Fruit fly (Drosophila melanogaster) whole organism, prepupa: ENCODE data around the gene CG46281.

Experiments used
- Blimp-1 ChIP-seq: fragments of 200-800 bp; sonication (Bioruptor generic); optimal IDR thresholded peaks from 3 replicates; lab custom pipeline; 2017; ENCODE audit warnings: missing biosample characterization, missing genetic modification characterization, mild to moderate bottlenecking, moderate library complexity, missing genetic modification reagents
- CG10631 ChIP-seq: fragments of 200-800 bp; sonication (Bioruptor generic); optimal IDR thresholded peaks from 2 replicates; lab custom pipeline; 2016; ENCODE audit warnings: missing biosample characterization, missing genetic modification characterization
- CG10669 ChIP-seq: fragments of 200-800 bp; sonication (Bioruptor generic); optimal IDR thresholded peaks from 3 replicates; lab custom pipeline; 2018; ENCODE audit warnings: missing biosample characterization, mild to moderate bottlenecking, missing genetic modification characterization, moderate library complexity
- CG11902 ChIP-seq: fragments of 200-800 bp; sonication (Bioruptor generic); optimal IDR thresholded peaks from 3 replicates; lab custom pipeline; 2016; ENCODE audit warnings: missing biosample characterization, missing genetic modification characterization
- CG15336 ChIP-seq: fragments of 200-800 bp; sonication (Bioruptor generic); IDR thresholded peaks from 2 replicates; pipeline ENCODE4 v1.3.6; 2022; ENCODE audit warnings: missing biosample characterization, missing genetic modification characterization
- CG1621 ChIP-seq: fragments of 200-800 bp; sonication (Bioruptor generic); optimal IDR thresholded peaks from 3 replicates; lab custom pipeline; 2018; ENCODE audit warnings: missing biosample characterization, mild to moderate bottlenecking, missing genetic modification characterization
- CG16779 ChIP-seq: fragments of 200-800 bp; sonication (Bioruptor generic); optimal IDR thresholded peaks from 3 replicates; lab custom pipeline; 2017; ENCODE audit warnings: missing biosample characterization, mild to moderate bottlenecking, missing genetic modification characterization
- CG3032 ChIP-seq: fragments of 200-800 bp; optimal IDR thresholded peaks from 2 replicates; lab custom pipeline; 2019; ENCODE audit warnings: missing biosample characterization, mild to moderate bottlenecking, missing genetic modification characterization, moderate library complexity
- CG31627 ChIP-seq: fragments of 200-800 bp; sonication (Bioruptor generic); optimal IDR thresholded peaks from 3 replicates; lab custom pipeline; 2016; ENCODE audit warnings: missing biosample characterization, missing genetic modification characterization
- CG32006 ChIP-seq: fragments of 200-800 bp; sonication (Bioruptor generic); optimal IDR thresholded peaks from 3 replicates; lab custom pipeline; 2017; ENCODE audit warnings: missing biosample characterization, mild to moderate bottlenecking, missing genetic modification characterization
- CG34406 ChIP-seq: fragments of 200-800 bp; sonication (Bioruptor generic); optimal IDR thresholded peaks from 3 replicates; lab custom pipeline; 2016; ENCODE audit warnings: missing biosample characterization, missing genetic modification characterization
- CG3919 ChIP-seq: fragments of 200-800 bp; sonication (Bioruptor generic); optimal IDR thresholded peaks from 3 replicates; lab custom pipeline; 2016; ENCODE audit warnings: missing biosample characterization, missing genetic modification characterization
- CG4318 ChIP-seq: fragments of 200-800 bp; sonication (Bioruptor generic); optimal IDR thresholded peaks from 3 replicates; lab custom pipeline; 2017; ENCODE audit warnings: missing biosample characterization, mild to moderate bottlenecking, missing genetic modification characterization
- CG6163 ChIP-seq: fragments of 200-800 bp; sonication (Bioruptor generic); IDR thresholded peaks from 3 replicates; pipeline ENCODE4 v1.3.6; 2022; ENCODE audit warnings: missing biosample characterization, missing genetic modification characterization
- CG6276 ChIP-seq: fragments of 200-800 bp; sonication (Bioruptor generic); optimal IDR thresholded peaks from 2 replicates; lab custom pipeline; 2017; ENCODE audit warnings: missing biosample characterization, mild to moderate bottlenecking, missing genetic modification characterization
- CG6792 ChIP-seq: fragments of 200-800 bp; sonication (Bioruptor generic); optimal IDR thresholded peaks from 3 replicates; lab custom pipeline; 2016; ENCODE audit warnings: missing biosample characterization, missing genetic modification characterization
- CG6854 ChIP-seq: fragments of 200-800 bp; sonication (Bioruptor generic); optimal IDR thresholded peaks from 2 replicates; lab custom pipeline; 2017; ENCODE audit warnings: missing biosample characterization, mild to moderate bottlenecking, missing genetic modification characterization
- CG7368 ChIP-seq: fragments of 200-800 bp; sonication (Bioruptor generic); optimal IDR thresholded peaks from 3 replicates; lab custom pipeline; 2016; ENCODE audit warnings: missing biosample characterization, missing genetic modification characterization
- CG8119 ChIP-seq: fragments of 200-800 bp; sonication (Bioruptor generic); IDR thresholded peaks from 3 replicates; pipeline ENCODE4 v1.3.6; 2022; ENCODE audit warnings: missing biosample characterization, missing genetic modification characterization
- CG8319 ChIP-seq: fragments of 200-800 bp; sonication (Bioruptor generic); optimal IDR thresholded peaks from 3 replicates; lab custom pipeline; 2016; ENCODE audit warnings: missing biosample characterization, missing genetic modification characterization
- CG8632 ChIP-seq: fragments of 200-800 bp; sonication (Bioruptor generic); optimal IDR thresholded peaks from 3 replicates; lab custom pipeline; 2016; ENCODE audit warnings: missing biosample characterization, missing genetic modification characterization
- CG9139 ChIP-seq: fragments of 200-800 bp; sonication (Bioruptor generic); optimal IDR thresholded peaks from 3 replicates; lab custom pipeline; 2017; ENCODE audit warnings: missing biosample characterization, mild to moderate bottlenecking, missing genetic modification characterization
- Eip75B ChIP-seq: fragments of 200-800 bp; sonication (Bioruptor generic); optimal IDR thresholded peaks from 3 replicates; lab custom pipeline; 2016; ENCODE audit warnings: missing biosample characterization, missing genetic modification characterization
- Eip78C ChIP-seq: fragments of 200-800 bp; sonication (Bioruptor generic); peaks from one replicate; lab custom pipeline; 2016; ENCODE audit warnings: missing biosample characterization, missing genetic modification characterization
- Ets21C ChIP-seq: fragments of 200-800 bp; sonication (Bioruptor generic); optimal IDR thresholded peaks from 3 replicates; lab custom pipeline; 2016; ENCODE audit warnings: missing biosample characterization, missing genetic modification characterization
- Ets96B ChIP-seq: fragments of 200-800 bp; optimal IDR thresholded peaks from 2 replicates; lab custom pipeline; 2019; ENCODE audit warnings: missing biosample characterization, mild to moderate bottlenecking, missing genetic modification characterization, moderate library complexity
- Gug ChIP-seq: fragments of 200-800 bp; sonication (Bioruptor generic); IDR thresholded peaks from 2 replicates; pipeline ENCODE4 v1.3.6; 2022; ENCODE audit warnings: missing biosample characterization, missing genetic modification characterization
- Hr38 ChIP-seq: sonication (Bioruptor generic); optimal IDR thresholded peaks from 2 replicates; lab custom pipeline; 2016; ENCODE audit warnings: missing biosample characterization, missing genetic modification characterization
- Hr39 ChIP-seq: fragments of 200-800 bp; sonication (Bioruptor generic); optimal IDR thresholded peaks from 2 replicates; lab custom pipeline; 2016; ENCODE audit warnings: missing biosample characterization, missing genetic modification characterization
- Hr4 ChIP-seq: fragments of 200-800 bp; sonication (Bioruptor generic); optimal IDR thresholded peaks from 3 replicates; lab custom pipeline; 2016; ENCODE audit warnings: missing biosample characterization, missing genetic modification characterization
- Lpt ChIP-seq: fragments of 200-800 bp; sonication (Bioruptor generic); optimal IDR thresholded peaks from 3 replicates; lab custom pipeline; 2016; ENCODE audit warnings: missing biosample characterization, missing genetic modification characterization
- OdsH ChIP-seq: fragments of 200-800 bp; sonication (Bioruptor generic); optimal IDR thresholded peaks from 3 replicates; lab custom pipeline; 2016; ENCODE audit warnings: missing biosample characterization, missing genetic modification characterization
- Smox ChIP-seq: fragments of 200-800 bp; sonication (Bioruptor generic); optimal IDR thresholded peaks from 3 replicates; lab custom pipeline; 2016; ENCODE audit warnings: missing biosample characterization, missing genetic modification characterization
- Sox102F ChIP-seq: fragments of 200-800 bp; sonication (Bioruptor generic); optimal IDR thresholded peaks from 2 replicates; lab custom pipeline; 2016; ENCODE audit warnings: missing biosample characterization, mild to moderate bottlenecking, missing genetic modification characterization
- Sox14 ChIP-seq: fragments of 200-800 bp; sonication (Bioruptor generic); optimal IDR thresholded peaks from 3 replicates; lab custom pipeline; 2016; ENCODE audit warnings: missing biosample characterization, missing genetic modification characterization
- Sox15 ChIP-seq: fragments of 200-800 bp; sonication (Bioruptor generic); optimal IDR thresholded peaks from 3 replicates; lab custom pipeline; 2016; ENCODE audit warnings: missing biosample characterization, missing genetic modification characterization
- achi ChIP-seq: fragments of 200-800 bp; sonication (Bioruptor generic); optimal IDR thresholded peaks from 3 replicates; lab custom pipeline; 2016; ENCODE audit warnings: missing biosample characterization, missing genetic modification characterization
- acj6 ChIP-seq: fragments of 200-800 bp; sonication (Bioruptor generic); optimal IDR thresholded peaks from 3 replicates; lab custom pipeline; 2016; ENCODE audit warnings: missing biosample characterization, missing genetic modification characterization
- dac ChIP-seq: fragments of 200-800 bp; sonication (Bioruptor generic); optimal IDR thresholded peaks from 2 replicates; lab custom pipeline; 2017; ENCODE audit warnings: missing biosample characterization, mild to moderate bottlenecking, missing genetic modification characterization
- dsx ChIP-seq: fragments of 200-800 bp; optimal IDR thresholded peaks from 3 replicates; lab custom pipeline; 2019; ENCODE audit warnings: missing biosample characterization, mild to moderate bottlenecking, missing genetic modification characterization, moderate library complexity; ENCODE audit not compliant: poor library complexity, severe bottlenecking
- fd59A ChIP-seq: fragments of 200-800 bp; sonication (Bioruptor generic); optimal IDR thresholded peaks from 2 replicates; lab custom pipeline; 2017; ENCODE audit warnings: missing biosample characterization, mild to moderate bottlenecking, missing genetic modification characterization, missing genetic modification reagents
- fkh ChIP-seq: fragments of 200-800 bp; sonication (Bioruptor generic); optimal IDR thresholded peaks from 3 replicates; lab custom pipeline; 2017; ENCODE audit warnings: missing biosample characterization, mild to moderate bottlenecking, missing genetic modification characterization, moderate library complexity
- lz ChIP-seq: fragments of 200-800 bp; sonication (Bioruptor generic); optimal IDR thresholded peaks from 3 replicates; lab custom pipeline; 2016; ENCODE audit warnings: missing biosample characterization, missing genetic modification characterization
- net ChIP-seq: fragments of 200-800 bp; sonication (Bioruptor generic); optimal IDR thresholded peaks from 3 replicates; lab custom pipeline; 2016; ENCODE audit warnings: missing biosample characterization, missing genetic modification characterization
- pdm3 ChIP-seq: fragments of 200-800 bp; sonication (Bioruptor generic); optimal IDR thresholded peaks from 3 replicates; lab custom pipeline; 2016; ENCODE audit warnings: missing biosample characterization, missing genetic modification characterization
- salr ChIP-seq, 2 experiments: fragments of 200-800 bp; sonication (Bioruptor generic); optimal IDR thresholded peaks; 3 replicates each; lab custom pipeline; 2016 to 2018; ENCODE audit warnings: missing biosample characterization in 2 of 2, missing genetic modification characterization in 2 of 2, mild to moderate bottlenecking in 1 of 2
- spab ChIP-seq: fragments of 200-800 bp; sonication (Bioruptor generic); optimal IDR thresholded peaks from 2 replicates; lab custom pipeline; 2017; ENCODE audit warnings: missing biosample characterization, mild to moderate bottlenecking, missing genetic modification characterization, missing genetic modification reagents
- ss ChIP-seq, 2 experiments: fragments of 200-800 bp; sonication (Bioruptor generic); optimal IDR thresholded peaks; 2 replicates in 1 of 2; 3 replicates in 1 of 2; lab custom pipeline; 2017 to 2018; ENCODE audit warnings: mild to moderate bottlenecking in 2 of 2, missing biosample characterization in 2 of 2, missing genetic modification characterization in 2 of 2, moderate library complexity in 1 of 2
- topi ChIP-seq: fragments of 200-800 bp; sonication (Bioruptor generic); optimal IDR thresholded peaks from 3 replicates; lab custom pipeline; 2016; ENCODE audit warnings: missing biosample characterization, missing genetic modification characterization
- vri ChIP-seq: fragments of 200-800 bp; sonication (Bioruptor generic); optimal IDR thresholded peaks from 3 replicates; lab custom pipeline; 2016; ENCODE audit warnings: missing biosample characterization, mild to moderate bottlenecking, missing genetic modification characterization

Gene CG46281

DNA sequence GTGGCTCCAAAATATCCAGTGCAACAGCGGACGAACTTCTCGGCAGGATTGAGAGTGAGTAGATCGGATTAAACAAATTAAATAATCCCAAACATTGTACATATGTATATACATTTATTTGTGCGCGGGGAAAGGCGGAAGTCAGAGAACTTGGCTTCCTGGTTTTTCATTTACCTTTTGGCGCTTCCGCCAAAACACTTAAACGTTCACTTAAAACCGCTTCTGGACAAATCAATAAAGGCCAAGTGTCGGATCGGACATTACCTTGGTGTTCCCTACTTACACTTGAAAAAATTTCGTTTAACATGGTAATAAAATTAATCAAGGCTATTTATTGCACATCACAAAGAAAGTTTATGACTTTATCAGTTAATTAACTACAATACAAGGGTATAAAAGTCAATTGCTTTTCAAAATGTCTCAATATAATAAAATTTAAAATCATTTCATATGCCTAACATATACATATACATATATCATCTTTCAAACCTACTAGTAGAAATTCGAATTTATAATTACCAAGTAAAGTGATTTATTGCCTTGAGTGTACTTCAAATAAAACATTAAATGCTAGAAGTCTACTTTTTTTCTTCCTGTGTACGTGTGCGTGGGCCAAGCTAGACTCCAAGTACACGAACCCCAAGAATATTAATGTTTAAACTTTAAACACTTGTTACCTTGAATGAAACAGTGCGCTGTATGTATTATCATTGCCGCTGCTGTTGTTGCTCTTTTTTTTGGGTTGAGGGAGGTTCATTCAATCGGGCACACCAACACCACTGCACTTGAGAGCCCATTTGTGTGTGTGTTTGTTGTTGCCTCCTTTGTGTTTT, 48.6 kb downstream of the CG46281 start:
- peak; percentile 40 for TF ChIP-seq dsx (GFP tag; lab: Kevin White, UChicago)
- peak; percentile 8 for TF ChIP-seq Blimp-1 (GFP tag; lab: Kevin White, UChicago)
- peak; percentile 67 for TF ChIP-seq CG10631
- TF ChIP-seq CG3919, result peak; percentile 84
- TF ChIP-seq Lpt (GFP tag; lab: Kevin White, UChicago), result peak; percentile 40
- TF ChIP-seq Hr4 (GFP tag; lab: Kevin White, UChicago), result peak; percentile 68
- peak; percentile 76 for TF ChIP-seq CG6792 (GFP tag; lab: Kevin White, UChicago)
- peak; percentile 70 for TF ChIP-seq CG6276 (GFP tag; lab: Kevin White, UChicago)
- TF ChIP-seq CG3032 (tag; lab: Kevin White, UChicago), result peak; percentile 79
- TF ChIP-seq pdm3 (GFP tag; lab: Kevin White, UChicago), result peak; percentile 67
- peak; percentile 56 for TF ChIP-seq Sox15 (GFP tag; lab: Kevin White, UChicago)
- peak; percentile 76 for TF ChIP-seq Ets96B (tag; lab: Kevin White, UChicago)
- peak; percentile 73 for TF ChIP-seq topi (GFP tag; lab: Kevin White, UChicago)
- TF ChIP-seq fkh (GFP tag; lab: Kevin White, UChicago), result no peak
- peak; percentile 80 for TF ChIP-seq lz (GFP tag; lab: Kevin White, UChicago)
- TF ChIP-seq fd59A (GFP tag; lab: Kevin White, UChicago), result peak; percentile 64
- TF ChIP-seq ss (GFP tag; optimal IDR thresholded peaks at IDR 0.05; lab: Kevin White, UChicago), result peak; percentile 55 to 76
- TF ChIP-seq Ets21C, result peak; percentile 45
- peak; percentile 72 for TF ChIP-seq CG4318 (GFP tag; lab: Kevin White, UChicago)
- TF ChIP-seq CG9139 (GFP tag; lab: Kevin White, UChicago), result peak; percentile 21
- peak; percentile 76 for TF ChIP-seq CG34406 (GFP tag; lab: Kevin White, UChicago)
- TF ChIP-seq OdsH (GFP tag; lab: Kevin White, UChicago), result peak; percentile 77
- peak; percentile 67 for TF ChIP-seq Hr39 (GFP tag; lab: Kevin White, UChicago)
- peak; percentile 80 for TF ChIP-seq CG32006 (GFP tag; lab: Kevin White, UChicago)
- TF ChIP-seq net, result peak; percentile 81
- TF ChIP-seq achi (GFP tag; lab: Kevin White, UChicago), result peak; percentile 68
- peak; percentile 62 for TF ChIP-seq CG6163
- TF ChIP-seq CG16779 (tag; lab: Kevin White, UChicago), result peak; percentile 45
- TF ChIP-seq CG15336 (GFP tag; lab: Robert Waterston, UW), result peak; percentile 79
- peak; percentile 74 for TF ChIP-seq Smox (GFP tag; lab: Kevin White, UChicago)
- peak; percentile 71 for TF ChIP-seq CG11902 (GFP tag; lab: Kevin White, UChicago)
- TF ChIP-seq Gug (GFP tag; lab: Robert Waterston, UW), result peak; percentile 64; the same call in 1 of the 2 replicates
- TF ChIP-seq CG31627 (GFP tag; lab: Kevin White, UChicago), result peak; percentile 73
- TF ChIP-seq CG8319 (GFP tag; lab: Kevin White, UChicago), result peak; percentile 59
- TF ChIP-seq vri, result no peak
- TF ChIP-seq spab (GFP tag; lab: Kevin White, UChicago), result peak; percentile 78
- peak; percentile 77 for TF ChIP-seq CG10669 (GFP tag; lab: Kevin White, UChicago)
- TF ChIP-seq CG8119 (GFP tag; lab: Robert Waterston, UW), result peak; percentile 78
- peak; percentile 53 for TF ChIP-seq dac
- TF ChIP-seq CG8632 (GFP tag; lab: Kevin White, UChicago), result peak; percentile 79
- TF ChIP-seq Hr38 (GFP tag; lab: Kevin White, UChicago), result no peak
- peak; percentile 60 for TF ChIP-seq CG7368
- peak; percentile 18 to 67 for TF ChIP-seq salr (GFP tag; optimal IDR thresholded peaks at IDR 0.05; lab: Kevin White, UChicago)
- peak; percentile 81 for TF ChIP-seq Eip75B
- TF ChIP-seq CG1621 (tag; lab: Kevin White, UChicago), result peak; percentile 57
- TF ChIP-seq acj6 (GFP tag; lab: Kevin White, UChicago), result peak; percentile 72
- peak; percentile 68 for TF ChIP-seq Sox102F
- peak; percentile 96 for TF ChIP-seq Eip78C (GFP tag; lab: Kevin White, UChicago)
- no peak for TF ChIP-seq CG6854 (GFP tag; lab: Kevin White, UChicago)
- peak; percentile 22 for TF ChIP-seq Sox14 (GFP tag; lab: Kevin White, UChicago)
